Worm (Caenorhabditis elegans) whole organism, early embryonic: ENCODE data around the gene Y54E2A.7.

ENCODE experiments used
- B0310.2 ChIP-seq: sonication (generic microtip); optimal IDR thresholded peaks from 2 replicates; lab custom pipeline; 2016; ENCODE audit warnings: mild to moderate bottlenecking, missing genetic modification characterization, missing compliant biosample characterization
- F13C5.2 ChIP-seq: sonication (generic microtip); optimal IDR thresholded peaks from 2 replicates; lab custom pipeline; 2017; ENCODE audit warnings: mild to moderate bottlenecking, missing genetic modification characterization, inconsistent platforms, missing compliant biosample characterization
- aly-1 ChIP-seq: sonication (generic microtip); optimal IDR thresholded peaks from 2 replicates; lab custom pipeline; 2016; ENCODE audit warnings: missing genetic modification characterization, missing compliant biosample characterization
- ama-1 ChIP-seq: fragments of 150-350 bp; optimal IDR thresholded peaks from 2 replicates; lab custom pipeline; 2014
- ceh-13 ChIP-seq: fragments of 200-800 bp; sonication (Bioruptor generic); optimal IDR thresholded peaks from 2 replicates; lab custom pipeline; 2018; ENCODE audit warnings: mild to moderate bottlenecking, missing genetic modification characterization, missing compliant biosample characterization
- ceh-36 ChIP-seq: sonication (generic microtip); optimal IDR thresholded peaks from 2 replicates; lab custom pipeline; 2016; ENCODE audit warnings: missing genetic modification characterization, inconsistent platforms, missing compliant biosample characterization
- ets-7 ChIP-seq: sonication (generic microtip); optimal IDR thresholded peaks from 2 replicates; lab custom pipeline; 2016; ENCODE audit warnings: missing genotype, missing genetic modification characterization, missing compliant biosample characterization
- flt-1 ChIP-seq: fragments of 200-800 bp; sonication (Bioruptor generic); IDR thresholded peaks from 2 replicates; pipeline ENCODE4 v1.3.6; 2022; ENCODE audit warnings: missing genetic modification characterization, missing compliant biosample characterization
- hmbx-1 ChIP-seq: sonication (generic microtip); optimal IDR thresholded peaks from 2 replicates; lab custom pipeline; 2016; ENCODE audit warnings: mild to moderate bottlenecking, missing genetic modification characterization, missing compliant biosample characterization
- hmg-4 ChIP-seq: fragments of 200-800 bp; sonication (Bioruptor generic); optimal IDR thresholded peaks from 2 replicates; lab custom pipeline; 2018; ENCODE audit warnings: mild to moderate bottlenecking, missing genetic modification characterization, missing compliant biosample characterization
- hnd-1 ChIP-seq: sonication (generic microtip); optimal IDR thresholded peaks from 2 replicates; lab custom pipeline; 2016; ENCODE audit warnings: missing genetic modification characterization, missing compliant biosample characterization
- pes-1 ChIP-seq: fragments of 200-800 bp; sonication (Bioruptor generic); IDR thresholded peaks from 2 replicates; pipeline ENCODE4 v1.3.6; 2022; ENCODE audit warnings: missing genetic modification reagents, missing genetic modification characterization, missing compliant biosample characterization
- scrt-1 ChIP-seq: fragments of 200-800 bp; sonication (Bioruptor generic); IDR thresholded peaks from 2 replicates; pipeline ENCODE4 v1.3.6; 2022; ENCODE audit warnings: missing genetic modification characterization, missing compliant biosample characterization
- sea-1 ChIP-seq: fragments of 200-800 bp; sonication (Bioruptor generic); conservative IDR thresholded peaks from 2 replicates; pipeline ENCODE4 v1.3.6; 2022; ENCODE audit warnings: missing genetic modification characterization, missing compliant biosample characterization
- tbx-11 ChIP-seq: fragments of 200-800 bp; sonication (Bioruptor generic); IDR thresholded peaks from 2 replicates; pipeline ENCODE4 v1.3.6; 2022; ENCODE audit warnings: missing genetic modification characterization, missing compliant biosample characterization
- tbx-37 ChIP-seq: fragments of 200-800 bp; sonication (Bioruptor generic); conservative IDR thresholded peaks from 2 replicates; pipeline ENCODE4 v1.3.6; 2022; ENCODE audit warnings: missing genetic modification reagents, missing genetic modification characterization, missing compliant biosample characterization
- tra-4 ChIP-seq: sonication (generic microtip); optimal IDR thresholded peaks from 2 replicates; lab custom pipeline; 2017; ENCODE audit warnings: missing genetic modification characterization, missing compliant biosample characterization

The Y54E2A.7 gene

DNA sequence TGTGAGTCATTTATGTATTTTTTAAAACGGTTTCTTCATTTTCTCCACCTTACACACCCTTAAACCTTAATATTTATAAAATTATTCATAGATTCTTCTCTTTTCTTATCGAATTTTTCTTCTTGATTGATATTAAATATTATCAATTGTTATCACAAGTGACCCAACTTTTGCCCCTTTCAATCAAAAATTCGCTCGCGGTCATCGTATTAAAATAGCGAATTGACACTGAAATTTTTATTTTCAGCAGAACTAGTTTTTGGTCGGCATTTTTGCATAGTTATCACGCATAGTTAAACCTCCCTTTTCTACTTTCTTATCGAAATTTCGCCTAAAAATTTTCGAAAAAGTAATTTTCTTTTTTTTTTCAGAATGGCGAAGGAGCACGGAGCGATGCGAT lies 39.9 kb upstream of the Y54E2A.7 start:
- TF ChIP-seq flt-1 (GFP tag; lab: Robert Waterston, UW) (no peak), ceh-36 (tag; lab: Kevin White, UChicago) (no peak), aly-1 (tag; lab: Kevin White, UChicago) (no peak), tbx-37 (GFP tag; lab: Robert Waterston, UW) (no peak), ceh-13 (GFP tag; lab: Kevin White, UChicago) (no peak), ama-1 (lab: Kevin White, UChicago) (no peak), hmbx-1 (no peak), sea-1 (GFP tag; lab: Robert Waterston, UW) (no peak), tra-4 (tag; lab: Kevin White, UChicago) (no peak), F13C5.2 (tag; lab: Kevin White, UChicago) (no peak), scrt-1 (GFP tag; lab: Robert Waterston, UW) (no peak), hnd-1 (no peak), tbx-11 (GFP tag; lab: Robert Waterston, UW) (no peak), B0310.2 (tag; lab: Kevin White, UChicago) (no peak)

DNA sequence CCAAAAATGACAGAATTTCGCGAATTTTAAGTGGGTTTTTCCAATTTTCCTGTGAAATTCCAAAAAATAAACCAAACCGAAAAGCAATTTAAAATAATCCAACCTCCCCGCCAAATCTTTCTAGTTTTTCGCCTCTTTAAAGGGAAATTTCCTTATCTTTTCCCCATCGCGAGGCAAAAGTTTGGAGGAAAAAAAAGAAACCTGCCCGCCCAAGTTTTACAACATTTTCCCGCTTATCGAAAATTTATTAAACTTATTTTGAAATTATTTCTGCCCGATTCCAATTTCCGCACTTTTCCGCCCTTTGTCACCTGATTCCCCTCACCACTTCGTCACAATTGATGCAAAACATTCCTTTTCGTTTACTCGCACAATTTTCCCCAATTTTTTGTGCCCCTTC lies 39.4 kb upstream of the Y54E2A.7 start, which contains the start of gene osta-3:
osta-3 (plus strand) TSS at position 301 of the 400 bp plus-strand sequence.
- no peak for TF ChIP-seq F13C5.2 (tag; lab: Kevin White, UChicago)
- no peak for TF ChIP-seq B0310.2 (tag; lab: Kevin White, UChicago)
- TF ChIP-seq tra-4 (tag; lab: Kevin White, UChicago): no peak
- no peak for TF ChIP-seq scrt-1 (GFP tag; lab: Robert Waterston, UW)
- no peak for TF ChIP-seq hmbx-1

- no peak for TF ChIP-seq ets-7
- no peak for TF ChIP-seq aly-1 (tag; lab: Kevin White, UChicago)
- no peak for TF ChIP-seq ceh-36 (tag; lab: Kevin White, UChicago)
- TF ChIP-seq ama-1 (lab: Kevin White, UChicago): no peak
- no peak for TF ChIP-seq sea-1 (GFP tag; lab: Robert Waterston, UW)
- no peak for TF ChIP-seq B0310.2 (tag; lab: Kevin White, UChicago)
- TF ChIP-seq tra-4 (tag; lab: Kevin White, UChicago): no peak
- no peak for TF ChIP-seq F13C5.2 (tag; lab: Kevin White, UChicago)
- TF ChIP-seq hmg-4 (GFP tag; lab: Kevin White, UChicago): no peak
- TF ChIP-seq tbx-11 (GFP tag; lab: Robert Waterston, UW): no peak
- TF ChIP-seq tbx-37 (GFP tag; lab: Robert Waterston, UW): no peak
- no peak for TF ChIP-seq scrt-1 (GFP tag; lab: Robert Waterston, UW)
- TF ChIP-seq hnd-1: no peak
- no peak for TF ChIP-seq ceh-13 (GFP tag; lab: Kevin White, UChicago)
- TF ChIP-seq flt-1 (GFP tag; lab: Robert Waterston, UW): no peak
Measured at ce11 chrII:14811472-14811871, 38.7 kb upstream of the Y54E2A.7 start.

DNA sequence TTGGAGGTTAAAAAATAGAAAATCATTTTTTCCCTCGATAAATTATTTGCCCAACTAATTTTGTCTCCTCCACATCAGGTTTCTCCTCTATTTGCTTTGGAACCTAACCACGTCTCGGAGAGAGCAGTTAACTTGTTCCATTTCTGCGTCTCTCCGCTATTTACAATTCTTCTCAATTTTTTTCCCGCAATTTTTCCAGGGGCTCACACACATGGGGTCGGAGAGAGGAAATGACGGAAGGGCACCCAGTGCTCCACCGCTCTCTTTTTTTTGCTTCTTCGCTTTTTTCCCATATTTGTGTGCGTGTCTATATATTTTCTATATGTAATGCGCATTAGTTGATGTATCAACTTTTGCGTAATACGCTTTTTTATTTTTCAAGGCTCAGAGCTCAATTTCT lies 37.8 kb upstream of the Y54E2A.7 start:
- TF ChIP-seq B0310.2 (tag; lab: Kevin White, UChicago): no peak

ce11 chrII:14808686-14809085 lies 35.9 kb upstream of the Y54E2A.7 start, which contains the start of gene W01D2.6:
Gene W01D2.6 (plus strand): TSS chrII:14808986.
- TF ChIP-seq ceh-13 (GFP tag; lab: Kevin White, UChicago): no peak
- no peak for TF ChIP-seq sea-1 (GFP tag; lab: Robert Waterston, UW)
- TF ChIP-seq ets-7: no peak
- no peak for TF ChIP-seq flt-1 (GFP tag; lab: Robert Waterston, UW)
- no peak for TF ChIP-seq hmg-4 (GFP tag; lab: Kevin White, UChicago)
- TF ChIP-seq tbx-37 (GFP tag; lab: Robert Waterston, UW): no peak
- TF ChIP-seq aly-1 (tag; lab: Kevin White, UChicago): no peak
- no peak for TF ChIP-seq scrt-1 (GFP tag; lab: Robert Waterston, UW)
- TF ChIP-seq F13C5.2 (tag; lab: Kevin White, UChicago): no peak
- no peak for TF ChIP-seq hmbx-1
- no peak for TF ChIP-seq pes-1 (GFP tag; lab: Robert Waterston, UW)
- TF ChIP-seq ceh-36 (tag; lab: Kevin White, UChicago): no peak
- TF ChIP-seq tra-4 (tag; lab: Kevin White, UChicago): no peak
- TF ChIP-seq B0310.2 (tag; lab: Kevin White, UChicago): no peak
- TF ChIP-seq hnd-1: no peak
- no peak for TF ChIP-seq tbx-11 (GFP tag; lab: Robert Waterston, UW)
- TF ChIP-seq ama-1 (lab: Kevin White, UChicago): no peak

DNA sequence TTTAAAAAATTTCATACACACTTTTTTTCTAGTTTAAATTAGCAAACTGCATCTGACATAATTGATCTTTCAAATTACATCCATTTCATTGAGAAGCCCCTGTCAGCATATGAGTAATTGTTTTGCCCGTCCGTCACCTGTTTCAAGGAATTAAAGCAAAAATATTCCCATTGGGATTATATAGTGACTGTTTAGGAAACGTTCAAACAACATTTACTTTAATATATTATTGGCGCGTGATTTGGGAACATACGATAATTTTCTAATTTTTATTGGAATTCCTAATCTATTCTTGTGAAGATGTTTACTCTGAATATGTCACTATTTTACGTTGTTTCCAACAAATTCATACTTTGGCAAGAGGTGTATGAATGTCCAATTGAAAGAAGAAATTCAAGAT lies 32.9 kb upstream of the Y54E2A.7 start, which contains the start of gene srt-11:
srt-11 (plus strand) TSS at position 301 of the 400 bp plus-strand sequence.
- TF ChIP-seq tra-4 (tag; lab: Kevin White, UChicago) (no peak), ama-1 (lab: Kevin White, UChicago) (no peak), ceh-13 (GFP tag; lab: Kevin White, UChicago) (no peak), hmbx-1 (no peak), aly-1 (tag; lab: Kevin White, UChicago) (no peak), pes-1 (GFP tag; lab: Robert Waterston, UW) (no peak), tbx-11 (GFP tag; lab: Robert Waterston, UW) (no peak), hmg-4 (GFP tag; lab: Kevin White, UChicago) (no peak), hnd-1 (no peak), flt-1 (GFP tag; lab: Robert Waterston, UW) (no peak), tbx-37 (GFP tag; lab: Robert Waterston, UW) (no peak), ceh-36 (tag; lab: Kevin White, UChicago) (no peak), F13C5.2 (tag; lab: Kevin White, UChicago) (no peak), B0310.2 (tag; lab: Kevin White, UChicago) (no peak), scrt-1 (GFP tag; lab: Robert Waterston, UW) (no peak), sea-1 (GFP tag; lab: Robert Waterston, UW) (no peak), ets-7 (no peak)

DNA sequence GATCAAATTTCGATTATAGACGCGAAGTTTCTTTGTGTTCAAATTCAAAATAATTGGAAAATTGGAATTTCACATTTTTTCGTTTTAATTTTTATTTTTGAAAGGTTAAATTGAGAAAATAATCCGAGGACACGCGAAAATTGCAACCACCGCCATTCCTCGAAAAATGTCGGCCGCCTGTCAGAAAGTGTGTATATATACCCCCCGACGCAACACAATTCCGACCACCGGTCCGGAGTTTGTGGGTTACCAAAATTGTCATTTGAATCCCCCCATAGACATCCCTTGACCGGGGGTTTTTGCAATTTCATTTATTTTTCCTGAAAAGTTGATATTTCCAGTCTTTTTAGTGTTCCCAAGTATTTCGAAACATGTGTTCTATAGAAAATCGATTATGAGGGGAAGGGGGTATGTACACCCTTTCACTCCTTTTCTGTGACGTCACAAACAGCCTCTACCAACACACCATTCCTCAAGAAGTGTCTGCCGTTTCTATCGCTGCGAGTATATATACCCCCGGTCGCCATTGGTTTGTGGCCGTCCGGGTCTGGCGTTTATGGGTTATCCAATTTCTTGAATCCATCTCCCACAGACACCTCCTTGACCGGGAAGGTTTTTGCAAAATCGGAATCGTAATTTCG lies 31.6 kb upstream of the Y54E2A.7 start, which contains the start of gene W01D2.3:
W01D2.3 (minus strand) TSS at position 51 of the 641 bp plus-strand sequence.
- TF ChIP-seq tra-4 (tag; lab: Kevin White, UChicago): peak; percentile 88
- peak; percentile 79 for TF ChIP-seq hnd-1
- peak; percentile 98 for TF ChIP-seq hmg-4 (GFP tag; lab: Kevin White, UChicago)
- peak; percentile 79 for TF ChIP-seq flt-1 (GFP tag; lab: Robert Waterston, UW)
- TF ChIP-seq ceh-13 (GFP tag; lab: Kevin White, UChicago): peak; percentile 91
- peak; percentile 82 for TF ChIP-seq ceh-36 (tag; lab: Kevin White, UChicago)
- TF ChIP-seq B0310.2 (tag; lab: Kevin White, UChicago): peak; percentile 95
- peak; percentile 85 for TF ChIP-seq tbx-11 (GFP tag; lab: Robert Waterston, UW)
- TF ChIP-seq sea-1 (GFP tag; lab: Robert Waterston, UW): peak; percentile 88
- TF ChIP-seq ets-7: peak; percentile 90
- TF ChIP-seq F13C5.2 (tag; lab: Kevin White, UChicago): peak; percentile 89
- peak; percentile 65 for TF ChIP-seq hmbx-1
- peak; percentile 67 for TF ChIP-seq tbx-37 (GFP tag; lab: Robert Waterston, UW)
- peak; percentile 84 for TF ChIP-seq scrt-1 (GFP tag; lab: Robert Waterston, UW)
- peak; percentile 91 for TF ChIP-seq pes-1 (GFP tag; lab: Robert Waterston, UW)
- TF ChIP-seq aly-1 (tag; lab: Kevin White, UChicago): peak; percentile 91
- TF ChIP-seq ama-1 (lab: Kevin White, UChicago): no peak
